Fruit fly (Drosophila melanogaster) whole organism, wandering third instar larva: ENCODE results near the gene Rrp46.

Source experiments
- Abd-B ChIP-seq: fragments of >200 bp; optimal IDR thresholded peaks from 2 replicates; lab custom pipeline; 2017; ENCODE audit warnings: missing biosample characterization, missing genetic modification characterization
- CG32264 ChIP-seq: fragments of 200-800 bp; sonication (Bioruptor generic); optimal IDR thresholded peaks from 2 replicates; lab custom pipeline; 2016; ENCODE audit warnings: missing biosample characterization, missing genetic modification characterization
- CG9705 ChIP-seq: fragments of 200-800 bp; sonication (Bioruptor generic); optimal IDR thresholded peaks from 2 replicates; lab custom pipeline; 2018; ENCODE audit warnings: missing biosample characterization, mild to moderate bottlenecking, missing genetic modification characterization
- CrebA ChIP-seq: fragments of 200-800 bp; sonication (Bioruptor generic); optimal IDR thresholded peaks from 2 replicates; lab custom pipeline; 2016; ENCODE audit warnings: missing biosample characterization, mild to moderate bottlenecking, missing genetic modification characterization, borderline replicate concordance
- Dif ChIP-seq: fragments of 200-275, 200-300 bp; sonication (Bioruptor generic); optimal IDR thresholded peaks from 2 replicates; lab custom pipeline; 2018; ENCODE audit warnings: missing biosample characterization, missing genetic modification characterization; ENCODE audit not compliant: partially characterized antibody
- GATAd ChIP-seq: sonication (Bioruptor generic); optimal IDR thresholded peaks from 2 replicates; lab custom pipeline; 2016; ENCODE audit warnings: missing biosample characterization, missing genetic modification characterization
- HLH106 ChIP-seq: fragments of 200-800 bp; optimal IDR thresholded peaks from 3 replicates; lab custom pipeline; 2019; ENCODE audit warnings: missing biosample characterization, mild to moderate bottlenecking, missing genetic modification characterization, moderate library complexity
- Hnf4 ChIP-seq: fragments of 200-800 bp; sonication (Bioruptor generic); optimal IDR thresholded peaks from 2 replicates; lab custom pipeline; 2016; ENCODE audit warnings: missing biosample characterization, mild to moderate bottlenecking, missing genetic modification characterization
- Hr78 ChIP-seq: fragments of >200 bp; optimal IDR thresholded peaks from 2 replicates; lab custom pipeline; 2017; ENCODE audit warnings: missing biosample characterization, missing genetic modification characterization
- Hr83 ChIP-seq: fragments of 200-300 bp; sonication (Bioruptor generic); optimal IDR thresholded peaks from 2 replicates; lab custom pipeline; 2016; ENCODE audit warnings: missing biosample characterization, mild to moderate bottlenecking, missing genetic modification characterization, moderate library complexity; ENCODE audit not compliant: poor library complexity, severe bottlenecking
- Jra ChIP-seq: sonication (Bioruptor generic); optimal IDR thresholded peaks from 2 replicates; lab custom pipeline; 2016; ENCODE audit warnings: missing biosample characterization, missing genetic modification characterization
- Mio ChIP-seq: sonication (Bioruptor generic); optimal IDR thresholded peaks from 2 replicates; lab custom pipeline; 2016; ENCODE audit warnings: missing biosample characterization, missing genetic modification characterization
- Myc ChIP-seq: fragments of >200 bp; optimal IDR thresholded peaks from 2 replicates; lab custom pipeline; 2017
- N ChIP-seq: fragments of >200 bp; optimal IDR thresholded peaks from 2 replicates; lab custom pipeline; 2018; ENCODE audit warnings: missing biosample characterization, missing external identifiers, missing genetic modification characterization
- OdsH ChIP-seq: fragments of 200-800 bp; sonication (Bioruptor generic); optimal IDR thresholded peaks from 2 replicates; lab custom pipeline; 2016; ENCODE audit warnings: missing biosample characterization, mild to moderate bottlenecking, missing genetic modification characterization
- Rel ChIP-seq, 2 experiments: fragments of 200-800 bp; sonication (Bioruptor generic) in 1 of 2; optimal IDR thresholded peaks; 2 replicates in 1 of 2; 3 replicates in 1 of 2; lab custom pipeline; 2016 to 2019; ENCODE audit warnings: mild to moderate bottlenecking in 2 of 2, missing biosample characterization in 2 of 2, missing genetic modification characterization in 2 of 2, moderate library complexity in 1 of 2
- Sp1 ChIP-seq: fragments of 200-800 bp; sonication (Bioruptor generic); optimal IDR thresholded peaks from 3 replicates; lab custom pipeline; 2019; ENCODE audit warnings: missing biosample characterization, mild to moderate bottlenecking, missing genetic modification characterization, moderate library complexity
- Vsx2 ChIP-seq: fragments of 200-300, 225-300 bp; sonication (Bioruptor generic); optimal IDR thresholded peaks from 2 replicates; lab custom pipeline; 2018; ENCODE audit warnings: missing biosample characterization, missing genetic modification characterization; ENCODE audit not compliant: partially characterized antibody
- br ChIP-seq: fragments of 200-800 bp; sonication (Bioruptor generic); optimal IDR thresholded peaks from 2 replicates; lab custom pipeline; 2016; ENCODE audit warnings: missing biosample characterization, missing genetic modification characterization
- brk ChIP-seq: fragments of 200-800 bp; sonication (Bioruptor generic); optimal IDR thresholded peaks from 2 replicates; lab custom pipeline; 2016; ENCODE audit warnings: missing biosample characterization, mild to moderate bottlenecking, missing genetic modification characterization
- dl ChIP-seq, 2 experiments: fragments of 175-275, 200-275 bp in 1 of 2; fragments of 200-275 bp in 1 of 2; sonication (Bioruptor generic); optimal IDR thresholded peaks; lab custom pipeline; 2018; ENCODE audit warnings: mild to moderate bottlenecking in 2 of 2, missing biosample characterization in 2 of 2, missing genetic modification characterization in 2 of 2, moderate library complexity in 2 of 2; ENCODE audit not compliant: partially characterized antibody in 2 of 2, insufficient read depth in 1 of 2
- dmrt93B ChIP-seq: fragments of 200-800 bp; sonication (Bioruptor generic); optimal IDR thresholded peaks from 2 replicates; lab custom pipeline; 2018; ENCODE audit warnings: missing biosample characterization, mild to moderate bottlenecking, missing genetic modification characterization
- dsf ChIP-seq: sonication (Bioruptor generic); optimal IDR thresholded peaks from 2 replicates; lab custom pipeline; 2016; ENCODE audit warnings: missing biosample characterization, missing genetic modification characterization, borderline replicate concordance
- ey ChIP-seq: fragments of 200-800 bp; sonication (Bioruptor generic); optimal IDR thresholded peaks from 2 replicates; lab custom pipeline; 2016; ENCODE audit warnings: missing biosample characterization, missing genetic modification characterization
- foxo ChIP-seq, 2 experiments: fragments of 200-800 bp; sonication (Bioruptor generic); optimal IDR thresholded peaks; 2 replicates in 1 of 2; 3 replicates in 1 of 2; lab custom pipeline; 2016 to 2017; ENCODE audit warnings: missing biosample characterization in 2 of 2, missing genetic modification characterization in 2 of 2
- fru ChIP-seq: fragments of 200-800 bp; sonication (Bioruptor generic); optimal IDR thresholded peaks from 3 replicates; lab custom pipeline; 2016; ENCODE audit warnings: missing biosample characterization, mild to moderate bottlenecking, missing genetic modification characterization
- h ChIP-seq: fragments of 200-800 bp; sonication (Bioruptor generic); optimal IDR thresholded peaks from 3 replicates; lab custom pipeline; 2016; ENCODE audit warnings: missing biosample characterization, mild to moderate bottlenecking, missing genetic modification characterization
- jim ChIP-seq: fragments of 175-275, 200-325 bp; sonication (Bioruptor generic); optimal IDR thresholded peaks from 2 replicates; lab custom pipeline; 2016; ENCODE audit warnings: missing biosample characterization, mild to moderate bottlenecking, missing genetic modification characterization
- lola ChIP-seq: fragments of >200 bp; optimal IDR thresholded peaks from 2 replicates; lab custom pipeline; 2017; ENCODE audit warnings: missing biosample characterization, missing genetic modification characterization
- pan ChIP-seq: fragments of >200 bp; optimal IDR thresholded peaks from 2 replicates; lab custom pipeline; 2017
- psq ChIP-seq: fragments of 200-800 bp; sonication (Bioruptor generic); optimal IDR thresholded peaks from 3 replicates; lab custom pipeline; 2017; ENCODE audit warnings: missing biosample characterization, mild to moderate bottlenecking, missing genetic modification characterization, moderate library complexity
- rgr ChIP-seq: fragments of 200-800 bp; sonication (Bioruptor generic); optimal IDR thresholded peaks from 3 replicates; lab custom pipeline; 2016; ENCODE audit warnings: missing biosample characterization, mild to moderate bottlenecking, missing genetic modification characterization
- sage ChIP-seq: fragments of 200-800 bp; sonication (Bioruptor generic); optimal IDR thresholded peaks from 2 replicates; lab custom pipeline; 2016; ENCODE audit warnings: missing biosample characterization, mild to moderate bottlenecking, missing genetic modification characterization
- sv ChIP-seq: fragments of 200-800 bp; sonication (Bioruptor generic); optimal IDR thresholded peaks from 3 replicates; lab custom pipeline; 2016; ENCODE audit warnings: missing biosample characterization, missing genetic modification characterization
- tai ChIP-seq: sonication (Bioruptor generic); optimal IDR thresholded peaks from 2 replicates; lab custom pipeline; 2016; ENCODE audit warnings: missing biosample characterization, missing genetic modification characterization

Rrp46 gene

DNA sequence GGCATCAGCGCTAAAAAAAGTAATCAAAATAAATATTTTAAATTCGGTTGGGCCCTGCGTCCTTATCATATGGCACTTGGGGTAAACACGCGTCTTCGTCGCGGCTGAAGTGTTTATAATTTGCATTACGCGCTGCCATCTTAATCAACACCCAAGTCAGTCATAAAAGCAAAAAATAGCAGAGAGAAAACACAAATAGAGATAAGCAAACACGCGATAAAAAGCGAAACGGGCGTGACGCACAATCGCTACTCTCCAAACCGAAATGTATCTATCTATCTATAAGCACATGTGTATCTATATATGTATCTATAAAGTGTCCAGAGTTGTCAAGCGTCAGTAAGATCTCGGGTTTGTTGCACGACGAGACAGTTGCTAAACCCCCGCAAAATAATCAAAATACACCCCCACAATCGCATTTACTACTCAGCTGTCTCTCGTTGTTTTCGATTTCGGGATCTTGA lies 22.2 kb upstream of the Rrp46 start (continued):
- peak; percentile 49 for TF ChIP-seq tai (GFP tag; lab: Kevin White, UChicago)
- TF ChIP-seq Sp1 = peak; percentile 28
- TF ChIP-seq foxo (GFP tag; optimal IDR thresholded peaks at IDR 0.05; lab: Kevin White, UChicago) = peak in 1 of 2 experiments; percentile 34
- peak; percentile 73 for TF ChIP-seq br (GFP tag; lab: Kevin White, UChicago)
- peak; percentile 39 for TF ChIP-seq fru (GFP tag; lab: Kevin White, UChicago)
- TF ChIP-seq GATAd = no peak
- TF ChIP-seq sv (GFP tag; lab: Kevin White, UChicago) = no peak

DNA sequence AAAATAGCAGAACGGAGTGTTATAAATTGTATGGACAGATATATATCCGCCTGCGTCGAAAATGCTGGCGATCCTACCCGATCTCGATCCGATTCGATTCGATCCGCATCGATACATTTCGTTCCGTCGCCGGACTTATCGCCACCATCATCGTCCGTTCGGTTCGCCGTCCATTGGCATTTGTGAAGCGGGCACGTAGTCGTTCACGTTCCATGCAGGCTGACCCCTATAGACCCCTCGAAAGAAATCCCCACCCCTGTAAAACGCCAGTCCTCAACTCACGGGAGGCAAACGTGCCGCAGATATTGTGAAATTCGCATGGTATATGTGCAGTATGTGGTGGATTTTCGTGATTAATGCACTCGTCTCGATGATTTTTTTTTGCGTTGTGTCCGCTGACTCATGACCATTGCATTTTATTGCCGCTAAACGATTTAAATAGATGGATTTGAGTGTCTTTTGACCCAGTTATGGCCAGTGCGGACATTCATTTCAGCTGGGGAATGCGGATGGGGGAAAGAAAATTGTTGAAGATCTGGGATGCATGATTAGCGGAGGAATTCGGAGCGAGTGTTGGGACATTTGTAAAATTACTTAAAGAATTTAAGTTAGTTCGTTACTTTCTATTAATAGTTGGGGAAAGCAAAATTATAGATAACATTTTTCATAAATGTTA lies 21.1 kb upstream of the Rrp46 start:
- TF ChIP-seq tai (GFP tag; lab: Kevin White, UChicago) (no peak), h (GFP tag; lab: Kevin White, UChicago) (peak; percentile 14), Hr83 (GFP tag; lab: Kevin White, UChicago) (no peak), Rel (GFP tag; optimal IDR thresholded peaks at IDR 0.05; lab: Kevin White, UChicago) (no peak), Rel (tag; optimal IDR thresholded peaks at IDR 0.05; lab: Kevin White, UChicago) (peak; percentile 97), Sp1 (peak; percentile 6), Hnf4 (no peak), ey (GFP tag; lab: Kevin White, UChicago) (no peak), br (GFP tag; lab: Kevin White, UChicago) (peak; percentile 42), CG32264 (GFP tag; lab: Kevin White, UChicago) (no peak)

DNA sequence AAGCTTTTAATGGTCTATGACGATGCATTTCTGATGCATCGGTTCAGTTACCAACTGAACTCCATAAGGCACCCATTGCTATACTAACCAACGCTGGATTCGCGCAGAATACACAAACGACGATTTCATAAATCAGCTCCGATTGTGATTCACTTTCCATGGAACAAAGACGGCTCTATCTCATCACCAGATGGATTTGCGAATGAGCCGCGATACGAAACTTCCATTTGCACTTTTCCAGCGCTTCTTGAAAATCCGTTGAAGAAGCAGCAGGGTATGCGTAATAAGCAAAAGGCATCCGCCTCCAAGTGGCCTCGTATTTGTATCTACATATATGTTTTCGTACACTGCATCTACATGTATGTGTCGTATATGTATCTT lies 20.6 kb upstream of the Rrp46 start:
- TF ChIP-seq pan (lab: Kevin White, UChicago) (no peak), Rel (GFP tag; optimal IDR thresholded peaks at IDR 0.05; lab: Kevin White, UChicago) (no peak), Rel (tag; optimal IDR thresholded peaks at IDR 0.05; lab: Kevin White, UChicago) (peak; percentile 38), Hr83 (GFP tag; lab: Kevin White, UChicago) (peak; percentile 16), Hnf4 (no peak), brk (no peak), tai (GFP tag; lab: Kevin White, UChicago) (no peak)

DNA sequence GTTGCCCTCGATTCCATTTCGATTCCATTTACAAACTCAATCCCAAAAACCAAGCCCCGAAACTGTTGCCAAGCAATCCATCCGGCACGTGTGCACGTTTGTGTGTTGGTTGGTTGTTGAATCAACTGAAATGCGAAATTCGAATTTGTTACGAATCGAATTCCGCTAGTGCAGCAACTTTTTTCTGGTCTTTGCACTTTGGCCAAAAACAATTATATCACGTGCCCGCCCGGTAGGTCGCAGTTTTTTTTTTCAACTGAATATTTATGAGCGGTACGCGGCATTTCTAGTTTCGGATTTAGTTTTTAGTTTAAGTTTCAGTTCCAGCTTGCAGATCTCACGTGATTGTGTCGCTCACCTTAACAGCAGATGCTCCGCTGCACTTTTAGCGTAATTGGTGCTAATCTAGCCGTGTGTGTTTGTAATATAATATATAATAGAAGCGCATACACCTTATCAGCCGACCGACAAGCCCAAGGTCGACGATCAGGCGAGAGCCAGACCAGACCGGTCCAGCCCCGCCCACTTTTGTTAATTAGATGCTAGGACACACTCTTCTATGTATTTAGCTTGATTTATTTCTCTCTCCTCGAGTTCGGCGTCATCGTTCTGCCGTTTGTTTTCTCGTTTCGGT lies 20.0 kb upstream of the Rrp46 start:
- no peak for TF ChIP-seq Rel (GFP tag; optimal IDR thresholded peaks at IDR 0.05; lab: Kevin White, UChicago)
- TF ChIP-seq Rel (tag; optimal IDR thresholded peaks at IDR 0.05; lab: Kevin White, UChicago) = peak; percentile 12
- no peak for TF ChIP-seq Hr83 (GFP tag; lab: Kevin White, UChicago)

DNA sequence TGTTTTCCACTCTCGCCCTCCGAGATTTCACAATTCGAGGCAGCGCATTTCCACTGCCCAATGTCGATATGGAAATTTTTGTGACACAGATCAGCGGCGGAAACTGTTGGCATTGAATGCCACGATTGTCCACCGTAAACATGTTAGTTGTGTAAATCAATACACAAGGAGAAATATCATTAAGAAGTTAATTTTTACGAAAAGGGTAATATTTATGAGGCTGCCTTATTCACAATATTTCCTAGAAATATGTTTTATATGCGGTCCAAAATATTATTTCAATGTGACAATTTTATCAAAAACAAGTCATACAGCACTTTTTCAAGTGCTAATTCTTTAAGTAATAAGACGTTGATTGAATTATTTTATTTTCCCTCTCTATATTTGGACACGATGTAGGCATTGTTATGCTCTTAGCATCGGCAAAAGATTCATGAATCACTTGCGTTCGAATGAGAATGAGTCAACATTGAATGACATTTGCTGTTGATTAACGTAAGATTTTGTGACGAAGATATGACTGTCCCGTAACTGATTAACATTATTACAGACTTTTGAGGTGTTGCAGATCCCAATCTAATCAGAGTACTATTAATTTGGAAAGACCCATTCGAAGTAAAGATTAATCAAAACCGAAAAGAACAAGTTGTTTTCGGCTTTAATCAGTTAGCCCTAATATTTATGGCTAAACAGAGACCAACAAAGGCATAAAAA lies 19.3 kb upstream of the Rrp46 start:
- TF ChIP-seq rgr (GFP tag; lab: Kevin White, UChicago) = no peak
- no peak for TF ChIP-seq Hr78 (GFP tag; lab: Kevin White, UChicago)
- TF ChIP-seq CrebA (GFP tag; lab: Kevin White, UChicago) = no peak
- peak; percentile 3 for TF ChIP-seq ey (GFP tag; lab: Kevin White, UChicago)
- TF ChIP-seq dmrt93B (GFP tag; lab: Kevin White, UChicago) = no peak
- peak; percentile 43 to 59 for TF ChIP-seq dl (GFP tag; optimal IDR thresholded peaks at IDR 0.05; lab: Kevin White, UChicago; ENCODE audit: insufficient read depth in 1 of 2, partially characterized antibody in 2 of 2)
- TF ChIP-seq Sp1 = no peak
- TF ChIP-seq Hr83 (GFP tag; lab: Kevin White, UChicago) = no peak
- no peak for TF ChIP-seq Mio
- TF ChIP-seq sage (GFP tag; lab: Kevin White, UChicago) = no peak
- TF ChIP-seq Rel (GFP tag; optimal IDR thresholded peaks at IDR 0.05; lab: Kevin White, UChicago) = no peak
- peak; percentile 60 for TF ChIP-seq Rel (tag; optimal IDR thresholded peaks at IDR 0.05; lab: Kevin White, UChicago)
- TF ChIP-seq Vsx2 (GFP tag; lab: Kevin White, UChicago) = no peak
- no peak for TF ChIP-seq CG9705 (GFP tag; lab: Kevin White, UChicago)
- no peak for TF ChIP-seq Abd-B (GFP tag; lab: Kevin White, UChicago)
- TF ChIP-seq brk = no peak
- no peak for TF ChIP-seq N (GFP tag; lab: Kevin White, UChicago)
- no peak for TF ChIP-seq jim (GFP tag; lab: Kevin White, UChicago)
- TF ChIP-seq sv (GFP tag; lab: Kevin White, UChicago) = peak; percentile 56
- no peak for TF ChIP-seq GATAd
- TF ChIP-seq Jra (GFP tag; lab: Kevin White, UChicago) = peak; percentile 13
- no peak for TF ChIP-seq Dif (GFP tag; lab: Kevin White, UChicago)
- no peak for TF ChIP-seq dsf (GFP tag; lab: Kevin White, UChicago)
- TF ChIP-seq pan (lab: Kevin White, UChicago) = no peak
- no peak for TF ChIP-seq psq (GFP tag; lab: Kevin White, UChicago)
- no peak for TF ChIP-seq HLH106 (tag; lab: Kevin White, UChicago)
- TF ChIP-seq OdsH (GFP tag; lab: Kevin White, UChicago) = peak; percentile 5
- no peak for TF ChIP-seq Myc (lab: Kevin White, UChicago)
- no peak for TF ChIP-seq lola (GFP tag; lab: Kevin White, UChicago)
- peak; percentile 23 for TF ChIP-seq tai (GFP tag; lab: Kevin White, UChicago)
- no peak for TF ChIP-seq h (GFP tag; lab: Kevin White, UChicago)
